Worm (Caenorhabditis elegans) whole organism, L4 larva: ENCODE results near the gene Y38E10A.34.

Experiments used
- ceh-20 ChIP-seq: fragments of 200-800 bp; sonication (Bioruptor generic); IDR thresholded peaks from 2 replicates; pipeline ENCODE4 v1.3.6; 2022; ENCODE audit warnings: missing genetic modification reagents, missing genetic modification characterization, missing compliant biosample characterization
- hmg-1.1 ChIP-seq: fragments of 200-800 bp; sonication (Bioruptor generic); IDR thresholded peaks from 2 replicates; pipeline ENCODE4 v1.3.6; 2022; ENCODE audit warnings: missing genetic modification reagents, missing genetic modification characterization, missing compliant biosample characterization
- lsy-2 ChIP-seq, 2 experiments: fragments of 150-350 bp in 1 of 2; sonication (generic microtip) in 1 of 2; optimal IDR thresholded peaks; 2 replicates each; lab custom pipeline; 2014 to 2017; ENCODE audit warnings: missing biosample characterization in 2 of 2, missing genetic modification characterization in 2 of 2
- mxl-3 ChIP-seq: fragments of 200-800 bp; sonication (Bioruptor generic); optimal IDR thresholded peaks from 2 replicates; lab custom pipeline; 2018; ENCODE audit warnings: mild to moderate bottlenecking, missing genetic modification characterization, missing compliant biosample characterization
- nhr-11 ChIP-seq: fragments of 150-350 bp; optimal IDR thresholded peaks from 2 replicates; lab custom pipeline; 2014; ENCODE audit warnings: missing biosample characterization, missing genetic modification characterization
- nhr-25 ChIP-seq: sonication (generic microtip); optimal IDR thresholded peaks from 2 replicates; lab custom pipeline; 2017; ENCODE audit warnings: missing genetic modification characterization, mild to moderate bottlenecking, missing compliant biosample characterization, antibody characterized with exemption, moderate library complexity, borderline replicate concordance; ENCODE audit not compliant: insufficient read depth
- nhr-76 ChIP-seq: fragments of 150-350 bp; optimal IDR thresholded peaks from 2 replicates; lab custom pipeline; 2014; ENCODE audit warnings: missing biosample characterization, missing genetic modification characterization
- pha-4 ChIP-seq, 2 experiments: fragments of 150-350 bp in 1 of 2; fragments of 200-800 bp in 1 of 2; sonication (Bioruptor generic) in 1 of 2; IDR thresholded peaks in 1 of 2; optimal IDR thresholded peaks in 1 of 2; 2 replicates each; pipeline versions ENCODE4 v1.3.6 to Lab custom; 2014 to 2022; ENCODE audit warnings: missing genetic modification characterization in 2 of 2, missing genetic modification reagents in 2 of 2, missing biosample characterization in 1 of 2, missing compliant biosample characterization in 1 of 2
- skn-1 ChIP-seq: fragments of 150-350 bp; optimal IDR thresholded peaks from 2 replicates; lab custom pipeline; 2014; ENCODE audit warnings: missing biosample characterization, missing genetic modification characterization

DNA sequence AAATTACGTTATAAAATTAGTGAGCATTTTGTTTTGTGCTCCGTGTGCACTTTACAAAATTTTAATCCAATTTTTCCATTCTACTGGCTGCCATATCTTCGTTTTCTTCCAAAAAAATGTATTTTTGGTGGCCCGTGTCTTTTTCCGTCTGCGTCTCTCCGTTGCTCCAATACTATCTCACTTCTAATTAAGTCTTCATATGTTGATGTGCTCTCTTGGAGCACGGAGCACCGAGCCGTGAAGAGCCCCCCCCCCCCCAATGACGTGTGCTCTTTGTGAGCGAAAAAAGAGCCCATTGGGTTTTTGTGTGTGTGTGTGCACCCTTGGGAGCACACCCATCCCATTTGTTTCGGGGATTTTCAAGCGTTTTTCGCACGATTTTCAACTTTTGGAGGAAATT lies 34.0 kb downstream of the Y38E10A.34 start:
- no peak for TF ChIP-seq lsy-2 (tag; optimal IDR thresholded peaks at IDR 0.05; lab: Kevin White, UChicago)
- TF ChIP-seq ceh-20 (GFP tag; lab: Robert Waterston, UW) = no peak
- peak; percentile 63 for TF ChIP-seq hmg-1.1 (GFP tag; lab: Robert Waterston, UW)
- no peak for TF ChIP-seq skn-1 (tag; lab: Kevin White, UChicago)
- no peak for TF ChIP-seq nhr-25 (tag; lab: Kevin White, UChicago)
- TF ChIP-seq pha-4 (GFP tag; IDR thresholded peaks at IDR 0.05; lab: Robert Waterston, UW) = no peak
- TF ChIP-seq pha-4 (tag; optimal IDR thresholded peaks at IDR 0.05; lab: Kevin White, UChicago) = no peak
- TF ChIP-seq nhr-11 = no peak
- TF ChIP-seq mxl-3 (GFP tag; lab: Kevin White, UChicago) = no peak
- TF ChIP-seq nhr-76 (tag; lab: Kevin White, UChicago) = no peak
